Worm (Caenorhabditis elegans): ENCODE results near the gene B0563.6.
A peak's percentile ranks its signal among the peaks of the same experiment; 100 is the strongest.

Gene B0563.6

ce11 chrX:9091380-9091779, 46.1 kb upstream of the B0563.6 start (continued):
- TF ChIP-seq jun-1 (tag; optimal IDR thresholded peaks at IDR 0.05) (peak; percentile 12), hmg-11 (tag; optimal IDR thresholded peaks at IDR 0.05) (peak; percentile 75), mml-1 (tag; optimal IDR thresholded peaks at IDR 0.05) (no peak), egl-27 (tag; optimal IDR thresholded peaks at IDR 0.05) (no peak), ztf-11 (tag; optimal IDR thresholded peaks at IDR 0.05) (no peak)

- TF ChIP-seq egl-5 (tag; optimal IDR thresholded peaks at IDR 0.05) (no peak), elt-1 (tag; optimal IDR thresholded peaks at IDR 0.05) (no peak), pha-4 (tag; optimal IDR thresholded peaks at IDR 0.05) (peak; percentile 85), fos-1 (tag; optimal IDR thresholded peaks at IDR 0.05) (no peak), fkh-2 (tag; optimal IDR thresholded peaks at IDR 0.05) (no peak)
Measured at ce11 chrX:9091873-9092272, 45.6 kb upstream of the B0563.6 start.

- TF ChIP-seq lin-15B (tag; optimal IDR thresholded peaks at IDR 0.05) (no peak), pqm-1 (tag; optimal IDR thresholded peaks at IDR 0.05) (peak; percentile 78), elt-2 (tag; optimal IDR thresholded peaks at IDR 0.05) (peak; percentile 87), pha-4 (tag; optimal IDR thresholded peaks at IDR 0.05) (peak; percentile 56)
Measured at ce11 chrX:9096861-9097260, 40.6 kb upstream of the B0563.6 start.

- TF ChIP-seq pqm-1 (tag; optimal IDR thresholded peaks at IDR 0.05), result no peak
- TF ChIP-seq mml-1 (tag; optimal IDR thresholded peaks at IDR 0.05), result no peak
- TF ChIP-seq nhr-12 (tag; optimal IDR thresholded peaks at IDR 0.05), result no peak
- TF ChIP-seq unc-39 (tag; optimal IDR thresholded peaks at IDR 0.05), result no peak
- TF ChIP-seq lsy-12 (tag; optimal IDR thresholded peaks at IDR 0.05), result no peak
- TF ChIP-seq nhr-25 (tag; optimal IDR thresholded peaks at IDR 0.05), result peak; percentile 50
- TF ChIP-seq nhr-67 (tag; optimal IDR thresholded peaks at IDR 0.05), result no peak
Measured at ce11 chrX:9102150-9102549, 35.4 kb upstream of the B0563.6 start.

ce11 chrX:9103048-9103447, 34.5 kb upstream of the B0563.6 start:
- TF ChIP-seq ceh-16 (tag; optimal IDR thresholded peaks at IDR 0.05), result no peak
- TF ChIP-seq aly-2 (tag; optimal IDR thresholded peaks at IDR 0.05), result no peak
- no peak for TF ChIP-seq nhr-43 (tag; optimal IDR thresholded peaks at IDR 0.05; ENCODE audit: poor library complexity, severe bottlenecking)
- peak; percentile 49 for TF ChIP-seq pha-4 (tag; optimal IDR thresholded peaks at IDR 0.05)
- TF ChIP-seq ama-1 (optimal IDR thresholded peaks at IDR 0.05), result no peak
- no peak for TF ChIP-seq eor-1 (tag; optimal IDR thresholded peaks at IDR 0.05)

ce11 chrX:9103584-9103983, 33.9 kb upstream of the B0563.6 start:
- TF ChIP-seq nhr-28 (tag; optimal IDR thresholded peaks at IDR 0.05) (no peak), sea-2 (GFP tag; optimal IDR thresholded peaks at IDR 0.05) (no peak), R02D3.7 (tag; optimal IDR thresholded peaks at IDR 0.05) (no peak), jun-1 (tag; optimal IDR thresholded peaks at IDR 0.05) (no peak), mml-1 (tag; optimal IDR thresholded peaks at IDR 0.05) (no peak), nhr-23 (tag; optimal IDR thresholded peaks at IDR 0.05) (no peak), ceh-28 (tag; optimal IDR thresholded peaks at IDR 0.05) (no peak), egl-5 (tag; optimal IDR thresholded peaks at IDR 0.05) (no peak), nhr-237 (tag; optimal IDR thresholded peaks at IDR 0.05) (no peak), nhr-77 (tag; optimal IDR thresholded peaks at IDR 0.05) (no peak), nhr-43 (tag; optimal IDR thresholded peaks at IDR 0.05; ENCODE audit: poor library complexity, severe bottlenecking) (no peak), lin-39 (tag; optimal IDR thresholded peaks at IDR 0.05) (no peak), pqm-1 (tag; optimal IDR thresholded peaks at IDR 0.05) (no peak), snpc-4 (tag; optimal IDR thresholded peaks at IDR 0.05) (no peak), nhr-67 (tag; optimal IDR thresholded peaks at IDR 0.05) (no peak), tbx-2 (tag; optimal IDR thresholded peaks at IDR 0.05) (no peak), nhr-76 (tag; optimal IDR thresholded peaks at IDR 0.05) (no peak), mdl-1 (tag; optimal IDR thresholded peaks at IDR 0.05) (no peak)

Data from whole organism, L3 larva.